Worm (Caenorhabditis elegans): ENCODE results near the gene swsn-7.

ce11 chrII:8017380-8017779, 10.2 kb downstream of the swsn-7 start, which contains the start of gene zyg-11:
- TF ChIP-seq ztf-11 (tag; optimal IDR thresholded peaks at IDR 0.05) (no peak), mep-1 (tag; optimal IDR thresholded peaks at IDR 0.05) (no peak), snpc-4 (tag; optimal IDR thresholded peaks at IDR 0.05) (no peak), elt-1 (tag; optimal IDR thresholded peaks at IDR 0.05; ENCODE audit: borderline replicate concordance, insufficient read depth) (no peak), nhr-237 (tag; optimal IDR thresholded peaks at IDR 0.05) (no peak), nhr-28 (tag; optimal IDR thresholded peaks at IDR 0.05) (no peak), blmp-1 (tag; optimal IDR thresholded peaks at IDR 0.05) (no peak), nhr-76 (tag; optimal IDR thresholded peaks at IDR 0.05) (no peak), nhr-12 (tag; optimal IDR thresholded peaks at IDR 0.05) (no peak)

Measured in whole organism, mixed stage, embryonic.